Worm (Caenorhabditis elegans) whole organism, L2 larva: ENCODE results near the gene lst-4.

Source experiments
- C34F6.9 ChIP-seq: fragments of 150-350 bp; optimal IDR thresholded peaks from 2 replicates; lab custom pipeline; 2014; ENCODE audit warnings: missing biosample characterization, missing genetic modification characterization
- F13H6.1 ChIP-seq: sonication (generic microtip); optimal IDR thresholded peaks from 2 replicates; lab custom pipeline; 2016; ENCODE audit warnings: missing genetic modification characterization, missing compliant biosample characterization
- R02D3.7 ChIP-seq: fragments of 150-350 bp; optimal IDR thresholded peaks from 2 replicates; lab custom pipeline; 2014; ENCODE audit warnings: missing biosample characterization, missing genetic modification characterization
- Y55F3AM.14 ChIP-seq: fragments of 200-800 bp; sonication (Bioruptor generic); optimal IDR thresholded peaks from 2 replicates; lab custom pipeline; 2018; ENCODE audit warnings: mild to moderate bottlenecking, missing genetic modification characterization, missing compliant biosample characterization
- alr-1 ChIP-seq: fragments of 150-350 bp; optimal IDR thresholded peaks from 2 replicates; lab custom pipeline; 2014; ENCODE audit warnings: missing biosample characterization, missing genetic modification characterization
- ama-1 ChIP-seq: fragments of 150-350 bp; optimal IDR thresholded peaks from 2 replicates; lab custom pipeline; 2018; ENCODE audit warnings: inconsistent platforms
- blmp-1 ChIP-seq: sonication (generic microtip); optimal IDR thresholded peaks from 2 replicates; lab custom pipeline; 2017; ENCODE audit warnings: missing genetic modification characterization, mild to moderate bottlenecking, missing compliant biosample characterization, antibody characterized with exemption, moderate library complexity; ENCODE audit not compliant: insufficient read depth
- ceh-16 ChIP-seq: fragments of 150-350 bp; optimal IDR thresholded peaks from 2 replicates; lab custom pipeline; 2014; ENCODE audit warnings: missing biosample characterization, missing genetic modification characterization
- ceh-82 ChIP-seq: fragments of 150-350 bp; optimal IDR thresholded peaks from 2 replicates; lab custom pipeline; 2014; ENCODE audit warnings: missing biosample characterization, missing genetic modification characterization
- crh-2 ChIP-seq: sonication (generic microtip); optimal IDR thresholded peaks from 2 replicates; lab custom pipeline; 2017; ENCODE audit warnings: missing biosample characterization, missing genetic modification characterization
- dmd-4 ChIP-seq: sonication (generic microtip); optimal IDR thresholded peaks from 2 replicates; lab custom pipeline; 2017; ENCODE audit warnings: missing biosample characterization, missing genetic modification characterization
- egl-27 ChIP-seq: sonication (generic microtip); optimal IDR thresholded peaks from 3 replicates; lab custom pipeline; 2017; ENCODE audit warnings: missing biosample characterization, missing genetic modification reagents, missing genetic modification characterization
- elt-1 ChIP-seq: fragments of 150-350 bp; optimal IDR thresholded peaks from 2 replicates; lab custom pipeline; 2014; ENCODE audit warnings: missing biosample characterization, missing genetic modification characterization
- elt-3 ChIP-seq: sonication (generic microtip); optimal IDR thresholded peaks from 2 replicates; lab custom pipeline; 2017; ENCODE audit warnings: missing biosample characterization, missing genetic modification characterization
- fos-1 ChIP-seq: fragments of 150-350 bp; optimal IDR thresholded peaks from 2 replicates; lab custom pipeline; 2014; ENCODE audit warnings: missing biosample characterization, missing genetic modification characterization
- gmeb-1 ChIP-seq: fragments of 150-350 bp; optimal IDR thresholded peaks from 2 replicates; lab custom pipeline; 2014; ENCODE audit warnings: missing biosample characterization, missing genetic modification characterization
- lin-13 ChIP-seq: fragments of 150-350 bp; optimal IDR thresholded peaks from 2 replicates; lab custom pipeline; 2014; ENCODE audit warnings: missing biosample characterization, missing genetic modification reagents, missing genetic modification characterization
- lsy-2 ChIP-seq, 2 experiments: fragments of 150-350 bp in 1 of 2; sonication (generic microtip) in 1 of 2; optimal IDR thresholded peaks; 2 replicates each; lab custom pipeline; 2014 to 2017; ENCODE audit warnings: missing biosample characterization in 2 of 2, missing genetic modification characterization in 2 of 2
- mab-5 ChIP-seq: fragments of 150-350 bp; optimal IDR thresholded peaks from 2 replicates; lab custom pipeline; 2014; ENCODE audit warnings: missing biosample characterization, missing genetic modification characterization
- mbf-1 ChIP-seq: sonication (generic microtip); optimal IDR thresholded peaks from 2 replicates; lab custom pipeline; 2017; ENCODE audit warnings: missing biosample characterization, missing genetic modification characterization
- mdl-1 ChIP-seq, 2 experiments: fragments of 150-350 bp in 1 of 2; sonication (generic microtip) in 1 of 2; optimal IDR thresholded peaks; 2 replicates each; lab custom pipeline; 2017; ENCODE audit warnings: missing biosample characterization in 2 of 2, missing genetic modification characterization in 2 of 2
- nhr-10 ChIP-seq: sonication (generic microtip); optimal IDR thresholded peaks from 2 replicates; lab custom pipeline; 2017; ENCODE audit warnings: missing biosample characterization, missing genetic modification characterization
- nhr-11 ChIP-seq: fragments of 150-350 bp; optimal IDR thresholded peaks from 2 replicates; lab custom pipeline; 2014; ENCODE audit warnings: missing biosample characterization, missing genetic modification characterization
- nhr-12 ChIP-seq: fragments of 150-350 bp; optimal IDR thresholded peaks from 2 replicates; lab custom pipeline; 2014; ENCODE audit warnings: missing biosample characterization, missing genetic modification characterization
- nhr-129 ChIP-seq: fragments of 150-350 bp; optimal IDR thresholded peaks from 2 replicates; lab custom pipeline; 2014; ENCODE audit warnings: missing biosample characterization, missing genetic modification characterization
- nhr-21 ChIP-seq: fragments of 150-350 bp; optimal IDR thresholded peaks from 2 replicates; lab custom pipeline; 2014; ENCODE audit warnings: missing biosample characterization, missing genetic modification characterization
- nhr-237 ChIP-seq: fragments of 150-350 bp; optimal IDR thresholded peaks from 2 replicates; lab custom pipeline; 2014; ENCODE audit warnings: missing biosample characterization, missing genetic modification characterization
- nhr-6 ChIP-seq: fragments of 150-350 bp; optimal IDR thresholded peaks from 2 replicates; lab custom pipeline; 2014; ENCODE audit warnings: missing biosample characterization, missing genetic modification characterization
- peb-1 ChIP-seq: fragments of 150-350 bp; optimal IDR thresholded peaks from 2 replicates; lab custom pipeline; 2014; ENCODE audit warnings: missing biosample characterization, missing genetic modification characterization
- skn-1 ChIP-seq: sonication (generic microtip); optimal IDR thresholded peaks from 2 replicates; lab custom pipeline; 2017; ENCODE audit warnings: missing biosample characterization, missing genetic modification characterization
- unc-39 ChIP-seq: fragments of 150-350 bp; optimal IDR thresholded peaks from 2 replicates; lab custom pipeline; 2014; ENCODE audit warnings: missing biosample characterization, missing genetic modification characterization
- unc-55 ChIP-seq: fragments of 150-350 bp; sonication (generic microtip); optimal IDR thresholded peaks from 3 replicates; lab custom pipeline; 2014; ENCODE audit warnings: missing biosample characterization, missing genetic modification reagents, missing genetic modification characterization
- unc-62 ChIP-seq: fragments of 150-350 bp; optimal IDR thresholded peaks from 2 replicates; lab custom pipeline; 2014; ENCODE audit warnings: missing biosample characterization, missing genetic modification reagents, missing genetic modification characterization
- ztf-11 ChIP-seq: sonication (generic microtip); optimal IDR thresholded peaks from 2 replicates; lab custom pipeline; 2017; ENCODE audit warnings: missing biosample characterization, missing genetic modification characterization

Gene lst-4

DNA sequence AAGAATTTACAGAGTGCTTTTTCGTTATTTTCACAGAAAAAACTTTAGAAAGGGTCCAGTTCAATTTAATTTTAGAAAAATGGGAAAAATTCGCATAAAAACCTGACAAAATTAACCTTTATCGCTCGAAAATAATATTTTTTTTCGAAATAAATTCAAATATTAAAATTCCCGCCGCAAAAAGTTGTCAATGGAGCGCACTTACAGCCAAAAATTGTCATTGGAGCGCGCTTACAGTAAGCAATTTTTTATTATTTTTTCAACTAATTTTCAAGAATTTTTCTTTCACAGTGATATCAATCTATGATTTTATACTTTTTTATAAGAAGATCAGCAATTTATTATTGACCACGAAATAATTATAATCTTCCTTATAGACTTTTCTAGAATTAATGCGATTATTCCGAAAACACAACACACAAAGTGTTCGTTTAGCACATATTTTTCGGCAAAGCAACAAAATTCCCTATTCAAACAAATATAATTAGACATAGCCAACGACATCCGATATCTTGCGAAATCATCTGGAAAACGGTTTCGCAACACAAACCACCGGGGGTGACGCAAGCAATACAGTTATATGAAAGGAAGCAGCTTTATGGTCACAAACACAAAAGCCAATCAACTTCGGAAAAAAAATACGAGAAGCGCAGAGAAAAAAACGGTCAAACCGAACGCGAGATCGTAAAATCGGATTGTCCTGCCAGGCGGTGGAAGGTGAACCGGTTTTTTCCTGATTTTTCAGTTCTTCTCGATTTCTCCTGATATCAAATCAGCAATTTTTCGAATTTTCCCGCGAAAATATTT, 728 bp upstream of the lst-4 start:
- TF ChIP-seq mab-5 (tag; lab: Kevin White, UChicago), result no peak
- TF ChIP-seq R02D3.7 (tag; lab: Kevin White, UChicago), result no peak
- TF ChIP-seq ceh-16 (tag; lab: Kevin White, UChicago), result no peak
- no peak for TF ChIP-seq elt-3 (tag; lab: Kevin White, UChicago)
- no peak for TF ChIP-seq nhr-12 (tag; lab: Kevin White, UChicago)
- peak; percentile 14 to 20 for TF ChIP-seq lsy-2 (tag; optimal IDR thresholded peaks at IDR 0.05; lab: Kevin White, UChicago)
- TF ChIP-seq skn-1 (tag; lab: Kevin White, UChicago), result no peak
- TF ChIP-seq Y55F3AM.14 (GFP tag; lab: Kevin White, UChicago), result no peak
- no peak for TF ChIP-seq ztf-11 (tag; lab: Kevin White, UChicago)
- peak; percentile 41 for TF ChIP-seq lin-13 (GFP tag; lab: Kevin White, UChicago)
- TF ChIP-seq unc-39, result no peak
- TF ChIP-seq nhr-237 (tag; lab: Kevin White, UChicago), result no peak
- no peak for TF ChIP-seq nhr-129
- TF ChIP-seq elt-1 (tag; lab: Kevin White, UChicago), result no peak
- peak; percentile 42 for TF ChIP-seq C34F6.9 (tag; lab: Kevin White, UChicago)
- peak; percentile 38 for TF ChIP-seq gmeb-1 (tag; lab: Kevin White, UChicago)
- TF ChIP-seq unc-55 (GFP tag; lab: Kevin White, UChicago), result peak; percentile 44

DNA sequence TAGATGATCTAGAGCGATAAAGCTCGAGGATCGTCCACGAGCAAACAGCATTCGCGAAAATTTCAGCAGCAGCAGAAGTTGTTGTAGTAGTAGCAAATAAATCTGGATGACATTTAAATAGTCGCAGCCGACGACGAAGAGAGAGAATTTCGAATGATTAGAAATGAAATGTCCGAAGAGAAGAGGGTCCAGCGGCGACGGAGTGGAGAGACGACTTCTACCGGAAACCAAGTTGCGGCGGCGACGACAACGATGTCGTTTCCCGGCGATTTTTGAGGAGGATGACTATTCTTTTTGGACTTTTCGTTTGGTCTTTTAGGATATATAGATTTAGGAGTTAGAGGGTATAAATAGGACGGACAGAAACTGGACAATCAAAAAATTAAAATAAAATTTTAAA, 3.3 kb downstream of the lst-4 start:
- TF ChIP-seq peb-1 (no peak), F13H6.1 (tag; lab: Kevin White, UChicago) (no peak), dmd-4 (tag; lab: Kevin White, UChicago) (no peak), skn-1 (tag; lab: Kevin White, UChicago) (no peak), nhr-21 (no peak)

DNA sequence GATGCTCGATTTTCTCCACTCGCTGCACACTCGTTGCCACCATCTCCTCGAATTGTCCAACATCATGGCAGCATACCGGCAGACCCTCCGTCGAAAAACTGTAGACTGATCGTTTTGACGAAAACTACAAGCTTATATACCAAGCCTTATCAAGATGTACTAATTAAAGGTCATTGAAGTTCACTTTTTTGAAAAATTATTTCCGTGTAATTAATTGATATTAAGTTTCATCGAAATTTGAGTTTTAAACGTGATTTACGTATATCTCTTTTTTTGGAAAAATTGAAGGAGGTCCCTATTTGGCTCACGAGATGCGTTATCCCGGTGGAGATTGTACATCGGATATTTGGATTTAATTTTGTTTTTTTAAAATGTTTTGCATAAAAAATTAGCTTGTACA, 9.0 kb downstream of the lst-4 start, which contains the start of gene Y37A1B.4:
Gene Y37A1B.4, minus strand, starts transcription at position 101 of the 400 bp plus-strand sequence.
- TF ChIP-seq C34F6.9 (tag; lab: Kevin White, UChicago) (no peak), crh-2 (tag; lab: Kevin White, UChicago) (no peak), alr-1 (no peak), mbf-1 (tag; lab: Kevin White, UChicago) (no peak), unc-55 (GFP tag; lab: Kevin White, UChicago) (no peak), skn-1 (tag; lab: Kevin White, UChicago) (no peak), nhr-11 (no peak), ceh-16 (tag; lab: Kevin White, UChicago) (no peak), ama-1 (lab: Kevin White, UChicago) (no peak), nhr-6 (tag; lab: Kevin White, UChicago) (no peak)

DNA sequence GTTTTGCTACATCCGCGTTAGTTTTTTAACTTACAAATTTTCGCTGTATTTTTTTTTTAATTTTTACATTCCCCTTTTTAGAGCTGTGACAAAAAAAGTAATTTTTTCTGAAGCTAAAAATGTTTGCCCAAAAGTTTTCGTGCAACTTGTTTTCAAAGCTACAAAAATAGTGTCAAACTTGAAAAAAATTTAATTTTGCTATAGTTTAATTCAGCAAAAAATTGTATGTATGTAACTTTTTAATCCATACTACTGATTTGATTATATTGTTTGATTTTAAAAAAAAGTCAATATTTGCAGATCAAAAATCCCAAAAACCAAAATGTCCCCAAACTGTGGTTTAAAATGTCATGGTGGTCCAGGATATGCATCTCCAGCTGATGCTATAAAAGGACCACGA, 18.8 kb downstream of the lst-4 start, which contains the start of gene semo-1:
Gene semo-1, plus strand, starts transcription at position 301 of the 400 bp plus-strand sequence.
- TF ChIP-seq mdl-1 (tag; optimal IDR thresholded peaks at IDR 0.05; lab: Kevin White, UChicago), result no peak
- TF ChIP-seq nhr-6 (tag; lab: Kevin White, UChicago), result no peak

DNA sequence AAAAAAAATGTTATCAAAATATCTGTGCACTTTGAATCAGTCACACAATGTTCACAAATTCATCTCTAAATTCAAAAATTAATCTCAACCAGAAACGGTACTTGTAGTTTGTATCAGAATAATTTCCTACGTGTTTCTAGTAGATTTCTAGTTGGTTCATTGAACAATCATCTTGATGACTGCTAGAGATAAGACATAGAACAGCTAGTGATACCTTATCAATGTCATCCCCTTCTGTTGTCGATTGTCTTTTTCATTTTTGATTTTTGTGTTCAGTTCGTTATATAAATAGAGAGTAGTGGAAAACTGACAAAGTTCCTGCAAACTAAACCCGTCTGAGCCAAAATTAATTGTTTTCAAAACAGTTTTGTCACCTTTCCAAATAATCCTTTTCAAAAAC, 19.2 kb downstream of the lst-4 start:
- TF ChIP-seq blmp-1 (no peak), crh-2 (tag; lab: Kevin White, UChicago) (peak; percentile 30), ztf-11 (tag; lab: Kevin White, UChicago) (no peak), C34F6.9 (tag; lab: Kevin White, UChicago) (no peak), mbf-1 (tag; lab: Kevin White, UChicago) (no peak), unc-55 (GFP tag; lab: Kevin White, UChicago) (no peak), ceh-82 (tag; lab: Kevin White, UChicago) (no peak), unc-62 (no peak), egl-27 (tag; lab: Kevin White, UChicago) (no peak), skn-1 (tag; lab: Kevin White, UChicago) (peak; percentile 88), fos-1 (tag; lab: Kevin White, UChicago) (peak; percentile 76), mab-5 (tag; lab: Kevin White, UChicago) (no peak), nhr-10 (tag; lab: Kevin White, UChicago) (no peak), nhr-129 (peak; percentile 31)
